Fruit fly (Drosophila melanogaster) whole organism, prepupa: ENCODE data around the gene Obp99b.
A peak's percentile ranks its signal among the peaks of the same experiment; 100 is the strongest.

Experiments
- CG16779 ChIP-seq: fragments of 200-800 bp; sonication (Bioruptor generic); optimal IDR thresholded peaks from 3 replicates; lab custom pipeline; 2017; ENCODE audit warnings: missing biosample characterization, mild to moderate bottlenecking, missing genetic modification characterization
- Eip75B ChIP-seq: fragments of 200-800 bp; sonication (Bioruptor generic); optimal IDR thresholded peaks from 3 replicates; lab custom pipeline; 2016; ENCODE audit warnings: missing biosample characterization, missing genetic modification characterization
- Gug ChIP-seq: fragments of 200-800 bp; sonication (Bioruptor generic); IDR thresholded peaks from 2 replicates; pipeline ENCODE4 v1.3.6; 2022; ENCODE audit warnings: missing biosample characterization, missing genetic modification characterization
- Sox102F ChIP-seq: fragments of 200-800 bp; sonication (Bioruptor generic); optimal IDR thresholded peaks from 2 replicates; lab custom pipeline; 2016; ENCODE audit warnings: missing biosample characterization, mild to moderate bottlenecking, missing genetic modification characterization
- achi ChIP-seq: fragments of 200-800 bp; sonication (Bioruptor generic); optimal IDR thresholded peaks from 3 replicates; lab custom pipeline; 2016; ENCODE audit warnings: missing biosample characterization, missing genetic modification characterization
- fd85E ChIP-seq: fragments of 200-800 bp; sonication (Bioruptor generic); optimal IDR thresholded peaks from 3 replicates; lab custom pipeline; 2016; ENCODE audit warnings: missing biosample characterization, missing genetic modification characterization
- fkh ChIP-seq: fragments of 200-800 bp; sonication (Bioruptor generic); optimal IDR thresholded peaks from 3 replicates; lab custom pipeline; 2017; ENCODE audit warnings: missing biosample characterization, mild to moderate bottlenecking, missing genetic modification characterization, moderate library complexity

DNA sequence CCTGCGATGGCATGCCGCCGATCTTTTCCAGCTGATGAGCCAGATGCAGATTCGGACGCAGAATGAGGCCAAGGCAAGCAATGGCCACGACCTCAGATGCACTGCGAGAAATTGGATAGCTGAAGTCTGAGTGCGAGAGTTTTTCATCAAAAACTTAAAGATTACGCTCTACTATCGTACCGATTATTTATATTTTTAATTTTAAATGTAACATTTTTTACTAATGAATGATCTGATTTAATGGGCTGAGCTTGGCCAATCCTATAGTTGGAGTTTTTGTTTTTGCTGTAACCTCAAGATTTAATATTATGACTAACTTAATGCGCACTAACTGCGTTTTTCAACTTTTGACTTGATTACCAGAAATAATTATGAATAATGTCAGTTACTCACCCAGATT is 45.6 kb upstream of the Obp99b start:
- TF ChIP-seq Sox102F, result peak; percentile 37
- no peak for TF ChIP-seq CG16779 (tag; lab: Kevin White, UChicago)
- peak; percentile 71 for TF ChIP-seq Eip75B (GFP tag; lab: Kevin White, UChicago)
- no peak for TF ChIP-seq fd85E (GFP tag; lab: Kevin White, UChicago)
- TF ChIP-seq fkh (GFP tag; lab: Kevin White, UChicago), result no peak
- peak; percentile 50 for TF ChIP-seq achi (GFP tag; lab: Kevin White, UChicago)
- TF ChIP-seq Gug (GFP tag; lab: Robert Waterston, UW), result no peak
